Worm (Caenorhabditis elegans): ENCODE data around the gene decr-1.3.

The decr-1.3 gene

DNA sequence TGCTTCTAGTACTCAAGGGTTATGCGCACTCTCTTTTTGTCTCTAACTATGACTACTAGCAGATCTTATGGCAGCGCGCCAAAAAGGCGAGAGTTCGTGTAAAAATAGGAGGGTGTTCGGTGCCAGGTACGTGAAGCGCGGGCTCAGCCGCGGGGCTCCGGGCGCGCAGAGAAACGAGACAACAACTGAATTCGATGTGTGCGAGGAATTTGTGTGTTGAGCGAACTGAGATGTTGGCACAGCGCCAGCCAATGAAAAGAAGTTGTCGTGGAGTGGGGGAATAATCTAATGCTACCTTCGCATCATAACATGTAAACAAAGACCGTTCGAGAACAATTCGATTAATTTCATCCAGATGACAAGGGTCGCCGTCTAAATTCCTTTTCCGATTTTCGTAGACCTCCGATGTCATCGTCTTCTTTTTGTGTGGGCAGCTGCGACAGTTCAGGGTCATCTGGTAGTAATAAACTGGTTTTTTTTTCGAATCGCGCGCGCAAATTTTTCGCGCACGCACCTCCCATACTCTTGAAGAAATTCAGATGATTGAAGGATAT, 41.9 kb downstream of the decr-1.3 start (continued):
- no peak for TF ChIP-seq lin-39 (tag; optimal IDR thresholded peaks at IDR 0.05)
- no peak for TF ChIP-seq lin-1 (GFP tag; IDR thresholded peaks at IDR 0.05)
- no peak for TF ChIP-seq mdt-29 (GFP tag; IDR thresholded peaks at IDR 0.05)
- TF ChIP-seq hlh-11 (tag; optimal IDR thresholded peaks at IDR 0.05) = peak; percentile 49
- no peak for TF ChIP-seq skn-1 (tag; optimal IDR thresholded peaks at IDR 0.05)
- no peak for TF ChIP-seq madf-5 (GFP tag; IDR thresholded peaks at IDR 0.05)
- no peak for TF ChIP-seq tag-97 (GFP tag; IDR thresholded peaks at IDR 0.05)
- TF ChIP-seq ceh-28 (tag; optimal IDR thresholded peaks at IDR 0.05) = no peak
- no peak for TF ChIP-seq daf-8 (GFP tag; IDR thresholded peaks at IDR 0.05)
- no peak for TF ChIP-seq ceh-62 (tag; optimal IDR thresholded peaks at IDR 0.05)
- TF ChIP-seq aly-2 (tag; optimal IDR thresholded peaks at IDR 0.05) = no peak
- TF ChIP-seq nhr-28 (tag; optimal IDR thresholded peaks at IDR 0.05) = no peak
- TF ChIP-seq mdl-1 (tag; optimal IDR thresholded peaks at IDR 0.05) = no peak
- TF ChIP-seq ceh-44 (GFP tag; IDR thresholded peaks at IDR 0.05) = no peak
- no peak for TF ChIP-seq madf-9 (GFP tag; conservative IDR thresholded peaks at IDR 0.05)
- TF ChIP-seq nhr-77 (tag; optimal IDR thresholded peaks at IDR 0.05) = peak; percentile 16
- TF ChIP-seq nhr-48 (tag; optimal IDR thresholded peaks at IDR 0.05) = no peak
- TF ChIP-seq lim-7 (GFP tag; IDR thresholded peaks at IDR 0.05) = no peak
- no peak for TF ChIP-seq php-3 (GFP tag; IDR thresholded peaks at IDR 0.05)
- TF ChIP-seq nhr-6 (tag; optimal IDR thresholded peaks at IDR 0.05) = no peak
- TF ChIP-seq daf-19 (GFP tag; conservative IDR thresholded peaks at IDR 0.05) = no peak
- no peak for TF ChIP-seq lir-3 (tag; optimal IDR thresholded peaks at IDR 0.05)
- no peak for TF ChIP-seq egl-27 (tag; optimal IDR thresholded peaks at IDR 0.05)
- TF ChIP-seq saeg-2 (GFP tag; IDR thresholded peaks at IDR 0.05) = no peak
- TF ChIP-seq lin-13 (GFP tag; optimal IDR thresholded peaks at IDR 0.05) = no peak
- TF ChIP-seq nhr-42 (GFP tag; IDR thresholded peaks at IDR 0.05) = peak; percentile 57
- TF ChIP-seq D1046.2 (GFP tag; IDR thresholded peaks at IDR 0.05) = 0 out of 2 replicates have a peak, but pooled peaks have one; percentile 57
- TF ChIP-seq zag-1 (tag; optimal IDR thresholded peaks at IDR 0.05) = no peak
- no peak for TF ChIP-seq ceh-32 (tag; optimal IDR thresholded peaks at IDR 0.05; ENCODE audit: poor library complexity)
- TF ChIP-seq ceh-82 (tag; optimal IDR thresholded peaks at IDR 0.05) = no peak
- TF ChIP-seq zip-11 (GFP tag; IDR thresholded peaks at IDR 0.05) = no peak
- peak; percentile 42 for TF ChIP-seq nhr-25 (tag; optimal IDR thresholded peaks at IDR 0.05; ENCODE audit: borderline replicate concordance, insufficient read depth)
- peak; percentile 54 for TF ChIP-seq hlh-30 (tag; optimal IDR thresholded peaks at IDR 0.05; ENCODE audit: insufficient read depth)
- peak; percentile 25 for TF ChIP-seq mep-1 (tag; optimal IDR thresholded peaks at IDR 0.05)
- TF ChIP-seq egl-43 (GFP tag; IDR thresholded peaks at IDR 0.05) = peak; percentile 80

DNA sequence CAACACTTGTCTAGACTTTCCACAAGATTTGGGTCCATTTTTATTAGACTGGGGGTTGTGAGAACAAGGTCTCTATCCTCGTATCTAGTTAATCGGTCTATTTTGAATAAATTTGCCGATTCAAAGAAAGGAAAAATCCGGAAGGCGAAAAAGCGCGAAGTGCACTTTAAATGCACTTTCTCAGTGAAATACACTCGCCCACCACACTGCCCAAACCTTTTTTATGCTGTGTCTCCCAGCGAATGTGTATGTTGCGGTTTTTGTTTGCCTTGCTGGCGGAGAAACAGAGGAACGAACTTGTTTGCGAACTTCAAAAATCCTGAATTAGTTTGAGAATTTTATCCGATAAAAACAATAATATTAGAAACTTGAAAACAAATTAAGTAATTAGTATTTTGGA, 42.6 kb downstream of the decr-1.3 start:
- TF ChIP-seq saeg-2 (GFP tag; IDR thresholded peaks at IDR 0.05) = peak; percentile 12; the same call in 1 of the 2 replicates
- no peak for TF ChIP-seq ceh-62 (tag; optimal IDR thresholded peaks at IDR 0.05)
- peak; percentile 44 for TF ChIP-seq mes-2 (tag; optimal IDR thresholded peaks at IDR 0.05; ENCODE audit: poor library complexity, severe bottlenecking)
- TF ChIP-seq ama-1 (optimal IDR thresholded peaks at IDR 0.05) = peak; percentile 9
- TF ChIP-seq mep-1 (tag; optimal IDR thresholded peaks at IDR 0.05) = peak; percentile 20

DNA sequence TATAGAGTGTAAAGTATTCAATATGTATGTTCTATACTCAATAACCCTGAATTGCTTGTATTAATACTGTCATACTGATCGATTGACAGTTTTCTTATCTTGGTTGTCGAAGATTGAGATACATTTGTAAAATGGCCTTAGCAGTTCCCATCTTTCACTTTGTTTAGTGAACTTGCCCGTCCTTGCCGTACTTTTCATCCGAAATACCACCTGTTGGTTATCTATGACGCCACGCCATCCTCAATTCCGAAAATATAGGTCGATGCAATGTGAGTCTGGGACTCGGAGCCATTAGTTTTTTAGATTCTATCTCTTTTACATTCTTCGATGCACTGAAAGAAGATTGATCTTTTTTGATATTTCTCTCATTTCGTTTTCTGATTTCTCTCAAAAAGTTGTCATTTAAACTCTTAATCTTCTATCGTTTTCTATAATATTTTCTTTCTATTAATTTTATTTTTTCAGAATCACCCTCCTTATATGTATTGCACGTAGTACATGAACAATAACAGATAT, 43.8 kb downstream of the decr-1.3 start, which contains the start of gene ulp-4:
Gene ulp-4, plus strand, starts transcription at position 466 of the 516 bp plus-strand sequence.
- TF ChIP-seq nhr-25 (tag; optimal IDR thresholded peaks at IDR 0.05; ENCODE audit: borderline replicate concordance, insufficient read depth) = peak; percentile 30
- TF ChIP-seq nhr-28 (tag; optimal IDR thresholded peaks at IDR 0.05) = no peak
- TF ChIP-seq egl-27 (tag; optimal IDR thresholded peaks at IDR 0.05) = no peak
- peak; percentile 40; the same call in 1 of the 2 replicates for TF ChIP-seq tra-1 (GFP tag; IDR thresholded peaks at IDR 0.05)
- TF ChIP-seq php-3 (GFP tag; IDR thresholded peaks at IDR 0.05) = no peak
- no peak for TF ChIP-seq dmd-9 (GFP tag; IDR thresholded peaks at IDR 0.05)
- TF ChIP-seq dpl-1 (GFP tag; optimal IDR thresholded peaks at IDR 0.05) = no peak
- peak; percentile 30 for TF ChIP-seq mes-2 (tag; optimal IDR thresholded peaks at IDR 0.05; ENCODE audit: poor library complexity, severe bottlenecking)
- no peak for TF ChIP-seq fos-1 (tag; optimal IDR thresholded peaks at IDR 0.05)
- TF ChIP-seq unc-39 (tag; optimal IDR thresholded peaks at IDR 0.05) = no peak
- TF ChIP-seq dve-1 (tag; optimal IDR thresholded peaks at IDR 0.05; ENCODE audit: insufficient read depth) = peak; percentile 26
- no peak for TF ChIP-seq nhr-41 (GFP tag; IDR thresholded peaks at IDR 0.05)
- peak; percentile 18 for TF ChIP-seq hlh-11 (tag; optimal IDR thresholded peaks at IDR 0.05)
- TF ChIP-seq cey-2 (tag; optimal IDR thresholded peaks at IDR 0.05; ENCODE audit: borderline replicate concordance, insufficient read depth) = no peak
- peak in 1 of 2 experiments; percentile 73 for TF ChIP-seq unc-62 (GFP tag; optimal IDR thresholded peaks at IDR 0.05 in 1 of 2)
- TF ChIP-seq unc-62 (tag; optimal IDR thresholded peaks at IDR 0.05) = no peak
- no peak for TF ChIP-seq gei-8 (GFP tag; optimal IDR thresholded peaks at IDR 0.05)

Data from whole organism, L4 larva.